Fruit fly (Drosophila melanogaster) whole organism, adult: Measurements from ENCODE around the gene CG14053.

Experiments
- CG1620 ChIP-seq: fragments of 200-800 bp; sonication (Bioruptor generic); optimal IDR thresholded peaks from 2 replicates; lab custom pipeline; 2016; ENCODE audit warnings: missing biosample characterization, missing genetic modification characterization
- kay ChIP-seq: fragments of 200-800 bp; sonication (Bioruptor generic); peaks from one replicate; lab custom pipeline; 2016; ENCODE audit warnings: missing biosample characterization, missing genetic modification characterization, borderline replicate concordance
- ovo ChIP-seq: fragments of 200-800 bp; sonication (Bioruptor generic); optimal IDR thresholded peaks from 2 replicates; lab custom pipeline; 2016; ENCODE audit warnings: missing biosample characterization, missing genetic modification characterization

DNA sequence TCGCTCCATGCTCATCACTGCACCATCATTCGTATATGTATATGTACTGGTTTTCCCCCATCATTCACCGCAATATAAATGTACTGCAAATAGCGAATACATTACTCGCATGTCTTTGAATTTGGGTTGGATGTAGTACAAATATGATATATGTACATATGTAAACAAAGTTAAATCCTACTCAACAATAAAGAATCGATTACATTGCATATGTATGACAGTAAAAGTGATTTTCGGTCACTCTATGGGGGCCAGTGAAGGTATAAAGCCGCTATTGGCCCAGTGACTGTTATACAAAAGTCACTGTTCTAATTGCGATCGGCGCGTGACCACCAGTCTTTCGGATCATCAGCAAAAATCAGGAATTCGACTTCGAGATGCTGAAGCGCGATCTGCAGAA, 6.2 kb downstream of the CG14053 start, which contains the start of gene CG3457:
- no peak for TF ChIP-seq CG1620 (GFP tag; lab: Kevin White, UChicago)
- no peak for TF ChIP-seq kay (GFP tag; lab: Kevin White, UChicago)
- no peak for TF ChIP-seq ovo (GFP tag; lab: Kevin White, UChicago)
